Fruit fly (Drosophila melanogaster) whole organism, adult: ENCODE data around the gene CG17996.

Experiments used
- CG11617 ChIP-seq: fragments of 200-800 bp; sonication (Bioruptor generic); optimal IDR thresholded peaks from 2 replicates; lab custom pipeline; 2017; ENCODE audit warnings: mild to moderate bottlenecking, missing biosample characterization, missing genetic modification reagents, missing genetic modification characterization
- CG1620 ChIP-seq: fragments of 200-800 bp; sonication (Bioruptor generic); optimal IDR thresholded peaks from 2 replicates; lab custom pipeline; 2016; ENCODE audit warnings: missing biosample characterization, missing genetic modification characterization
- CG33017 ChIP-seq: fragments of 200-800 bp; sonication (Bioruptor generic); optimal IDR thresholded peaks from 2 replicates; lab custom pipeline; 2018; ENCODE audit warnings: missing biosample characterization, mild to moderate bottlenecking, missing genetic modification characterization, moderate library complexity
- CG5204 ChIP-seq: fragments of 200-800 bp; sonication (Bioruptor generic); optimal IDR thresholded peaks from 2 replicates; lab custom pipeline; 2016; ENCODE audit warnings: missing biosample characterization, missing genetic modification characterization
- CG7045 ChIP-seq: fragments of 200-800 bp; sonication (Bioruptor generic); optimal IDR thresholded peaks from 2 replicates; lab custom pipeline; 2017; ENCODE audit warnings: missing biosample characterization, mild to moderate bottlenecking, missing genetic modification characterization
- Clk ChIP-seq: fragments of 200-800 bp; sonication (Bioruptor generic); optimal IDR thresholded peaks from 2 replicates; lab custom pipeline; 2017; ENCODE audit warnings: missing biosample characterization, missing genetic modification characterization
- Crg-1 ChIP-seq: fragments of 200-800 bp; sonication (Bioruptor generic); optimal IDR thresholded peaks from 2 replicates; lab custom pipeline; 2016; ENCODE audit warnings: missing biosample characterization, missing genetic modification characterization
- Hr96 ChIP-seq: fragments of 200-800 bp; sonication (Bioruptor generic); optimal IDR thresholded peaks from 2 replicates; lab custom pipeline; 2016; ENCODE audit warnings: missing biosample characterization, missing genetic modification characterization
- cic ChIP-seq: fragments of 200-800 bp; sonication (Bioruptor generic); optimal IDR thresholded peaks from 2 replicates; lab custom pipeline; 2017; ENCODE audit warnings: missing biosample characterization, mild to moderate bottlenecking, missing genetic modification characterization, moderate library complexity
- cnc ChIP-seq, 2 experiments: fragments of >200 bp; optimal IDR thresholded peaks; 2 replicates each; lab custom pipeline; 2017
- kay ChIP-seq: fragments of 200-800 bp; sonication (Bioruptor generic); peaks from one replicate; lab custom pipeline; 2016; ENCODE audit warnings: missing biosample characterization, missing genetic modification characterization, borderline replicate concordance
- tj ChIP-seq: fragments of 200-800 bp; sonication (Bioruptor generic); optimal IDR thresholded peaks from 3 replicates; lab custom pipeline; 2017; ENCODE audit warnings: missing biosample characterization, mild to moderate bottlenecking, missing genetic modification characterization, moderate library complexity

DNA sequence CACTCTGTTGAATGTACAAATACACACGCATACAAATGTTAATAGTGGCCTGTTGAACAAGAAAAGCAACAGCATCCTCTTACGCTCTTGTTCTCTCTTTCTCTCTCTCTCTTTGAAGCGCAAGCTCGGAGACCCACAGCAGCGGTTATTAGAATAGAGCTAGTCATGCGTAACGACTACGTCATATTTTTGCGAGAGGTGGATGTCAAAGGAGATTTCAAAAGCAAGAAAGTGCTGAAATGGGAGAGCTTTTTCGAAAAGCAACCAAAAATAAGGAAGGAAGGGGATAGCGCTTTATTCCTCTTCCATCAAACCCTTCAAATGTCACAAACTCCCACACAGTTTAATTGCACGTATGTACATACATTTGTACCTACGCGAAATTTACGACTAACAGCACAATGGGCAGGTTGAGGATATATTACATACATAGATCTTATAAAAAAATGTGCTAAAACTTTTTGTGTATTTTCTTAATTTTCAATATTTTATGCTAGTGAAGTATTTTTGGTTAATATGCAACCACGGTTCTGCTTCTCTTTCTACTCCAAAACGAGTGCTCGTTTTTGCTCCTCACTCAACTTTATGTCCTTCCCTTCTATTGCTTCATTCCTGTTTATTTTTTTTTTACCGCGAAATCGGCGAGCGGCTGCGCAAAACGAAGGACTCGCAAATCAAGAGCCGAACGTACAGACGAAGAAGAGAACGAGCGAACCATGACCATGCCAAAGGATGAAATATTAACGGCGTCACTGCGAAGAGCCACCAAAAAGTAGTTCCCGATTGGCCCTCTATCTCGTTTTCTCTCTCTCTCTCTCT lies 40.8 kb downstream of the CG17996 start:
- no peak for TF ChIP-seq cic (GFP tag; lab: Kevin White, UChicago)
- no peak for TF ChIP-seq CG33017
- no peak for TF ChIP-seq Crg-1 (GFP tag; lab: Kevin White, UChicago)
- no peak for TF ChIP-seq CG1620 (GFP tag; lab: Kevin White, UChicago)
- peak; percentile 85 for TF ChIP-seq kay (GFP tag; lab: Kevin White, UChicago)
- no peak for TF ChIP-seq cnc (optimal IDR thresholded peaks at IDR 0.05; lab: Kevin White, UChicago)
- TF ChIP-seq Clk = no peak
- TF ChIP-seq CG7045 (GFP tag; lab: Kevin White, UChicago) = no peak
- no peak for TF ChIP-seq tj (GFP tag; lab: Kevin White, UChicago)
- peak; percentile 32 for TF ChIP-seq CG5204 (GFP tag; lab: Kevin White, UChicago)
- no peak for TF ChIP-seq CG11617 (GFP tag; lab: Kevin White, UChicago)
- TF ChIP-seq Hr96 (GFP tag; lab: Kevin White, UChicago) = no peak
